Fruit fly (Drosophila melanogaster) whole organism, prepupa: ENCODE data around the gene Ptpmeg.

ENCODE experiments used
- CG10631 ChIP-seq: fragments of 200-800 bp; sonication (Bioruptor generic); optimal IDR thresholded peaks from 2 replicates; lab custom pipeline; 2016; ENCODE audit warnings: missing biosample characterization, missing genetic modification characterization
- CG10669 ChIP-seq: fragments of 200-800 bp; sonication (Bioruptor generic); optimal IDR thresholded peaks from 3 replicates; lab custom pipeline; 2018; ENCODE audit warnings: missing biosample characterization, mild to moderate bottlenecking, missing genetic modification characterization, moderate library complexity
- CG11294 ChIP-seq: fragments of 200-800 bp; sonication (Bioruptor generic); IDR thresholded peaks from 2 replicates; pipeline ENCODE4 v1.3.6; 2022; ENCODE audit warnings: missing biosample characterization, missing genetic modification characterization
- CG11762 ChIP-seq: fragments of 200-800 bp; sonication (Bioruptor generic); optimal IDR thresholded peaks from 3 replicates; lab custom pipeline; 2016; ENCODE audit warnings: missing biosample characterization, missing genetic modification characterization; ENCODE audit not compliant: insufficient read depth
- CG15336 ChIP-seq: fragments of 200-800 bp; sonication (Bioruptor generic); IDR thresholded peaks from 2 replicates; pipeline ENCODE4 v1.3.6; 2022; ENCODE audit warnings: missing biosample characterization, missing genetic modification characterization
- CG3032 ChIP-seq: fragments of 200-800 bp; optimal IDR thresholded peaks from 2 replicates; lab custom pipeline; 2019; ENCODE audit warnings: missing biosample characterization, mild to moderate bottlenecking, missing genetic modification characterization, moderate library complexity
- CG32006 ChIP-seq: fragments of 200-800 bp; sonication (Bioruptor generic); optimal IDR thresholded peaks from 3 replicates; lab custom pipeline; 2017; ENCODE audit warnings: missing biosample characterization, mild to moderate bottlenecking, missing genetic modification characterization
- CG34406 ChIP-seq: fragments of 200-800 bp; sonication (Bioruptor generic); optimal IDR thresholded peaks from 3 replicates; lab custom pipeline; 2016; ENCODE audit warnings: missing biosample characterization, missing genetic modification characterization
- CG3919 ChIP-seq: fragments of 200-800 bp; sonication (Bioruptor generic); optimal IDR thresholded peaks from 3 replicates; lab custom pipeline; 2016; ENCODE audit warnings: missing biosample characterization, missing genetic modification characterization
- CG4318 ChIP-seq: fragments of 200-800 bp; sonication (Bioruptor generic); optimal IDR thresholded peaks from 3 replicates; lab custom pipeline; 2017; ENCODE audit warnings: missing biosample characterization, mild to moderate bottlenecking, missing genetic modification characterization
- CG6163 ChIP-seq: fragments of 200-800 bp; sonication (Bioruptor generic); IDR thresholded peaks from 3 replicates; pipeline ENCODE4 v1.3.6; 2022; ENCODE audit warnings: missing biosample characterization, missing genetic modification characterization
- CG6276 ChIP-seq: fragments of 200-800 bp; sonication (Bioruptor generic); optimal IDR thresholded peaks from 2 replicates; lab custom pipeline; 2017; ENCODE audit warnings: missing biosample characterization, mild to moderate bottlenecking, missing genetic modification characterization
- CG6792 ChIP-seq: fragments of 200-800 bp; sonication (Bioruptor generic); optimal IDR thresholded peaks from 3 replicates; lab custom pipeline; 2016; ENCODE audit warnings: missing biosample characterization, missing genetic modification characterization
- CG6808 ChIP-seq: fragments of 200-800 bp; sonication (Bioruptor generic); optimal IDR thresholded peaks from 3 replicates; lab custom pipeline; 2017; ENCODE audit warnings: missing biosample characterization, missing genetic modification characterization, mild to moderate bottlenecking, moderate library complexity, missing genetic modification reagents
- CG6854 ChIP-seq: fragments of 200-800 bp; sonication (Bioruptor generic); optimal IDR thresholded peaks from 2 replicates; lab custom pipeline; 2017; ENCODE audit warnings: missing biosample characterization, mild to moderate bottlenecking, missing genetic modification characterization
- CG7368 ChIP-seq: fragments of 200-800 bp; sonication (Bioruptor generic); optimal IDR thresholded peaks from 3 replicates; lab custom pipeline; 2016; ENCODE audit warnings: missing biosample characterization, missing genetic modification characterization
- CG8319 ChIP-seq: fragments of 200-800 bp; sonication (Bioruptor generic); optimal IDR thresholded peaks from 3 replicates; lab custom pipeline; 2016; ENCODE audit warnings: missing biosample characterization, missing genetic modification characterization
- CG8632 ChIP-seq: fragments of 200-800 bp; sonication (Bioruptor generic); optimal IDR thresholded peaks from 3 replicates; lab custom pipeline; 2016; ENCODE audit warnings: missing biosample characterization, missing genetic modification characterization
- CG9139 ChIP-seq: fragments of 200-800 bp; sonication (Bioruptor generic); optimal IDR thresholded peaks from 3 replicates; lab custom pipeline; 2017; ENCODE audit warnings: missing biosample characterization, mild to moderate bottlenecking, missing genetic modification characterization
- Eip78C ChIP-seq: fragments of 200-800 bp; sonication (Bioruptor generic); peaks from one replicate; lab custom pipeline; 2016; ENCODE audit warnings: missing biosample characterization, missing genetic modification characterization
- Eip93F ChIP-seq: fragments of 200-800 bp; sonication (Bioruptor generic); optimal IDR thresholded peaks from 2 replicates; lab custom pipeline; 2016; ENCODE audit warnings: missing biosample characterization, mild to moderate bottlenecking, missing genetic modification characterization
- Ets96B ChIP-seq: fragments of 200-800 bp; optimal IDR thresholded peaks from 2 replicates; lab custom pipeline; 2019; ENCODE audit warnings: missing biosample characterization, mild to moderate bottlenecking, missing genetic modification characterization, moderate library complexity
- Hr38 ChIP-seq: sonication (Bioruptor generic); optimal IDR thresholded peaks from 2 replicates; lab custom pipeline; 2016; ENCODE audit warnings: missing biosample characterization, missing genetic modification characterization
- Hr4 ChIP-seq: fragments of 200-800 bp; sonication (Bioruptor generic); optimal IDR thresholded peaks from 3 replicates; lab custom pipeline; 2016; ENCODE audit warnings: missing biosample characterization, missing genetic modification characterization
- Met ChIP-seq: fragments of 200-800 bp; sonication (Bioruptor generic); optimal IDR thresholded peaks from 3 replicates; lab custom pipeline; 2016; ENCODE audit warnings: missing biosample characterization, missing genetic modification characterization
- Smox ChIP-seq: fragments of 200-800 bp; sonication (Bioruptor generic); optimal IDR thresholded peaks from 3 replicates; lab custom pipeline; 2016; ENCODE audit warnings: missing biosample characterization, missing genetic modification characterization
- Sox102F ChIP-seq: fragments of 200-800 bp; sonication (Bioruptor generic); optimal IDR thresholded peaks from 2 replicates; lab custom pipeline; 2016; ENCODE audit warnings: missing biosample characterization, mild to moderate bottlenecking, missing genetic modification characterization
- Sox14 ChIP-seq: fragments of 200-800 bp; sonication (Bioruptor generic); optimal IDR thresholded peaks from 3 replicates; lab custom pipeline; 2016; ENCODE audit warnings: missing biosample characterization, missing genetic modification characterization
- achi ChIP-seq: fragments of 200-800 bp; sonication (Bioruptor generic); optimal IDR thresholded peaks from 3 replicates; lab custom pipeline; 2016; ENCODE audit warnings: missing biosample characterization, missing genetic modification characterization
- acj6 ChIP-seq: fragments of 200-800 bp; sonication (Bioruptor generic); optimal IDR thresholded peaks from 3 replicates; lab custom pipeline; 2016; ENCODE audit warnings: missing biosample characterization, missing genetic modification characterization
- cyc ChIP-seq: fragments of 200-800 bp; sonication (Bioruptor generic); optimal IDR thresholded peaks from 3 replicates; lab custom pipeline; 2016; ENCODE audit warnings: missing biosample characterization, missing genetic modification characterization
- dsx ChIP-seq: fragments of 200-800 bp; optimal IDR thresholded peaks from 3 replicates; lab custom pipeline; 2019; ENCODE audit warnings: missing biosample characterization, mild to moderate bottlenecking, missing genetic modification characterization, moderate library complexity; ENCODE audit not compliant: poor library complexity, severe bottlenecking
- eg ChIP-seq: fragments of 200-800 bp; sonication (Bioruptor generic); IDR thresholded peaks from 3 replicates; pipeline ENCODE4 v1.3.6; 2022; ENCODE audit warnings: missing biosample characterization, missing genetic modification characterization
- esn ChIP-seq: fragments of 200-800 bp; sonication (Bioruptor generic); optimal IDR thresholded peaks from 2 replicates; lab custom pipeline; 2016; ENCODE audit warnings: missing biosample characterization, mild to moderate bottlenecking, missing genetic modification characterization, moderate library complexity
- fd59A ChIP-seq: fragments of 200-800 bp; sonication (Bioruptor generic); optimal IDR thresholded peaks from 2 replicates; lab custom pipeline; 2017; ENCODE audit warnings: missing biosample characterization, mild to moderate bottlenecking, missing genetic modification characterization, missing genetic modification reagents
- fd85E ChIP-seq: fragments of 200-800 bp; sonication (Bioruptor generic); optimal IDR thresholded peaks from 3 replicates; lab custom pipeline; 2016; ENCODE audit warnings: missing biosample characterization, missing genetic modification characterization
- lz ChIP-seq: fragments of 200-800 bp; sonication (Bioruptor generic); optimal IDR thresholded peaks from 3 replicates; lab custom pipeline; 2016; ENCODE audit warnings: missing biosample characterization, missing genetic modification characterization
- net ChIP-seq: fragments of 200-800 bp; sonication (Bioruptor generic); optimal IDR thresholded peaks from 3 replicates; lab custom pipeline; 2016; ENCODE audit warnings: missing biosample characterization, missing genetic modification characterization
- pdm3 ChIP-seq: fragments of 200-800 bp; sonication (Bioruptor generic); optimal IDR thresholded peaks from 3 replicates; lab custom pipeline; 2016; ENCODE audit warnings: missing biosample characterization, missing genetic modification characterization
- salr ChIP-seq, 2 experiments: fragments of 200-800 bp; sonication (Bioruptor generic); optimal IDR thresholded peaks; 3 replicates each; lab custom pipeline; 2016 to 2018; ENCODE audit warnings: missing biosample characterization in 2 of 2, missing genetic modification characterization in 2 of 2, mild to moderate bottlenecking in 1 of 2
- spab ChIP-seq: fragments of 200-800 bp; sonication (Bioruptor generic); optimal IDR thresholded peaks from 2 replicates; lab custom pipeline; 2017; ENCODE audit warnings: missing biosample characterization, mild to moderate bottlenecking, missing genetic modification characterization, missing genetic modification reagents
- ss ChIP-seq, 2 experiments: fragments of 200-800 bp; sonication (Bioruptor generic); optimal IDR thresholded peaks; 2 replicates in 1 of 2; 3 replicates in 1 of 2; lab custom pipeline; 2017 to 2018; ENCODE audit warnings: mild to moderate bottlenecking in 2 of 2, missing biosample characterization in 2 of 2, missing genetic modification characterization in 2 of 2, moderate library complexity in 1 of 2
- svp ChIP-seq: fragments of 200-800 bp; sonication (Bioruptor generic); peaks from one replicate; lab custom pipeline; 2016; ENCODE audit warnings: missing biosample characterization, missing genetic modification characterization
- topi ChIP-seq: fragments of 200-800 bp; sonication (Bioruptor generic); optimal IDR thresholded peaks from 3 replicates; lab custom pipeline; 2016; ENCODE audit warnings: missing biosample characterization, missing genetic modification characterization
- vri ChIP-seq: fragments of 200-800 bp; sonication (Bioruptor generic); optimal IDR thresholded peaks from 3 replicates; lab custom pipeline; 2016; ENCODE audit warnings: missing biosample characterization, mild to moderate bottlenecking, missing genetic modification characterization

Ptpmeg gene

DNA sequence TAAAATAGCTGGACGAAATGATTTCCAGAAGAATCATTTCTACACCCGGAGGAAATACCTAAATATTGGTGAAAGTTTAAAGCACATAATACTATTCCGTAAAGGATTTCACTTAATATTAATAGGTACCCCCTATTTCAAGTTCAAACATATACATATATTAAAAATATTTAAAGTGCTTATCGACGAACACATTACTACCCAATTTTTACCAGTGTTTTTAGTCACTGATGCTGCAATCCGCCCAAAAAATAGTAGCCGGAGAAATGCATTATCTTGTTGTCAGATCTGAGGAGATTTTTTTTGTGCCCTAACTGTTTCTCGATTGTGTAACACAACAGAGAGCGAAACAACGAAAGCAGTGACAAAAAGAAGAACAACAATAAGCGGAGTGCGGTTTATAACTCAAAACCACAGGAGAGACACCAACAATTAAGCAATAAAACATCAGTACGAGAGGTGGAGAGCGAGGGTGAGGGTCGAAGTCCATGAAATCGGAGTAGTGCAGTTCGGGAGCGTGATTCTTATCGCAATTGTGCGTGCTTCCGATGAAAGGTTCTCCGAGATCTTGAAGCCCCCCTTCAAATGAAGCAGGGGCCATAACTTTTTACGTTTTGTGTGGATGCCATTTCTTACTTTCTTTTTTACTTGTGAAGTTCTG, 53.1 kb downstream of the Ptpmeg start:
- no peak for TF ChIP-seq Sox14
- peak; percentile 23 for TF ChIP-seq Met (GFP tag; lab: Kevin White, UChicago)
- no peak for TF ChIP-seq fd85E (GFP tag; lab: Kevin White, UChicago)
- no peak for TF ChIP-seq lz (GFP tag; lab: Kevin White, UChicago)
- peak; percentile 10 to 46 for TF ChIP-seq ss (GFP tag; optimal IDR thresholded peaks at IDR 0.05; lab: Kevin White, UChicago)
- TF ChIP-seq svp: peak; percentile 67
- TF ChIP-seq CG6276 (GFP tag; lab: Kevin White, UChicago): no peak
- TF ChIP-seq CG15336 (GFP tag; lab: Robert Waterston, UW): no peak
- TF ChIP-seq pdm3 (GFP tag; lab: Kevin White, UChicago): peak; percentile 14
- peak; percentile 39 for TF ChIP-seq CG9139 (GFP tag; lab: Kevin White, UChicago)
- TF ChIP-seq cyc (GFP tag; lab: Kevin White, UChicago): peak; percentile 19
- no peak for TF ChIP-seq CG32006
- no peak for TF ChIP-seq CG4318
- TF ChIP-seq Ets96B: no peak
- peak; percentile 36 for TF ChIP-seq vri (GFP tag; lab: Kevin White, UChicago)
- TF ChIP-seq topi (GFP tag; lab: Kevin White, UChicago): peak; percentile 34
- TF ChIP-seq CG34406 (GFP tag; lab: Kevin White, UChicago): peak; percentile 10
- TF ChIP-seq CG8632 (GFP tag; lab: Kevin White, UChicago): no peak
- peak; percentile 1 for TF ChIP-seq acj6 (GFP tag; lab: Kevin White, UChicago)
- peak; percentile 39 for TF ChIP-seq CG6854 (GFP tag; lab: Kevin White, UChicago)
- TF ChIP-seq achi (GFP tag; lab: Kevin White, UChicago): no peak
- TF ChIP-seq esn (GFP tag; lab: Kevin White, UChicago): peak; percentile 36
- no peak for TF ChIP-seq salr (GFP tag; optimal IDR thresholded peaks at IDR 0.05; lab: Kevin White, UChicago)
- TF ChIP-seq Smox (GFP tag; lab: Kevin White, UChicago): peak; percentile 35
- peak; percentile 61 for TF ChIP-seq Eip78C (GFP tag; lab: Kevin White, UChicago)
- no peak for TF ChIP-seq net (GFP tag; lab: Kevin White, UChicago)
- no peak for TF ChIP-seq CG10669 (GFP tag; lab: Kevin White, UChicago)
- no peak for TF ChIP-seq eg (GFP tag; lab: Robert Waterston, UW)
- TF ChIP-seq CG3919 (GFP tag; lab: Kevin White, UChicago): no peak
- TF ChIP-seq spab (GFP tag; lab: Kevin White, UChicago): no peak
- peak; percentile 33 for TF ChIP-seq CG6808 (GFP tag; lab: Kevin White, UChicago)
- TF ChIP-seq CG10631 (GFP tag; lab: Kevin White, UChicago): no peak
- no peak for TF ChIP-seq dsx (GFP tag; lab: Kevin White, UChicago)
- no peak for TF ChIP-seq CG7368
- no peak for TF ChIP-seq CG6792 (GFP tag; lab: Kevin White, UChicago)
- TF ChIP-seq Sox102F: no peak
- no peak for TF ChIP-seq CG11762 (GFP tag; lab: Kevin White, UChicago)

DNA sequence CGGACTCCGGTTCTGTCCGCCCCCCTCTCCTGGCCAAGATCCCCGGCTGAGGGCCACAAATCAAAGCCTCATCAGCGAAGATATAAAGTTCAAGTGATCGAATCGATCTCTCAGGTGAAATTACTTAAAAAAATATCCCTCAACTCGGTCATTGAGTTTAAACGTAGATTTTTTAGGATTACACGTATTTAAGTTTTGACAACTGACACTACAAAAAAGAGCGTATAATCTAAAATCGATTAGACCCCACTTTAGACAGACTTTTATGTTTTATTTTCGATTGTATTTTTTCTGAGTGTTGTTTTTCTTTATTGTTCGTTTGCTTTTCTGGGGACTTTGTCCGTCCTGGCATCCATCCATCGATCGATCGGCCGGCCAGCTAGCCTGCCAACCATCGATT, 57.2 kb downstream of the Ptpmeg start:
- no peak for TF ChIP-seq CG8319 (GFP tag; lab: Kevin White, UChicago)
- TF ChIP-seq svp: peak; percentile 50
- TF ChIP-seq CG8632 (GFP tag; lab: Kevin White, UChicago): peak; percentile 22
- TF ChIP-seq cyc (GFP tag; lab: Kevin White, UChicago): no peak
- TF ChIP-seq Sox14: peak; percentile 18
- peak; percentile 39 for TF ChIP-seq topi (GFP tag; lab: Kevin White, UChicago)
- no peak for TF ChIP-seq CG11294 (GFP tag; lab: Robert Waterston, UW)
- peak; percentile 67 for TF ChIP-seq Eip78C (GFP tag; lab: Kevin White, UChicago)
- no peak for TF ChIP-seq Hr4 (GFP tag; lab: Kevin White, UChicago)
- peak; percentile 36 for TF ChIP-seq Met (GFP tag; lab: Kevin White, UChicago)
- TF ChIP-seq acj6 (GFP tag; lab: Kevin White, UChicago): peak; percentile 9
- no peak for TF ChIP-seq CG7368
- TF ChIP-seq CG6163 (GFP tag; lab: Robert Waterston, UW): no peak
- TF ChIP-seq esn (GFP tag; lab: Kevin White, UChicago): peak; percentile 54
- TF ChIP-seq fd59A (GFP tag; lab: Kevin White, UChicago): peak; percentile 37
- TF ChIP-seq eg (GFP tag; lab: Robert Waterston, UW): no peak
- TF ChIP-seq CG6854 (GFP tag; lab: Kevin White, UChicago): no peak
- peak; percentile 19 for TF ChIP-seq CG10631 (GFP tag; lab: Kevin White, UChicago)
- peak; percentile 55 for TF ChIP-seq CG3032
- TF ChIP-seq CG4318: no peak
- peak; percentile 6 for TF ChIP-seq lz (GFP tag; lab: Kevin White, UChicago)
- TF ChIP-seq CG9139 (GFP tag; lab: Kevin White, UChicago): no peak
- no peak for TF ChIP-seq vri (GFP tag; lab: Kevin White, UChicago)
- TF ChIP-seq Hr38: no peak
- no peak for TF ChIP-seq Eip93F (GFP tag; lab: Kevin White, UChicago)
- TF ChIP-seq CG11762 (GFP tag; lab: Kevin White, UChicago): no peak
- peak; percentile 47 for TF ChIP-seq Ets96B
- TF ChIP-seq CG6792 (GFP tag; lab: Kevin White, UChicago): peak; percentile 20
- TF ChIP-seq achi (GFP tag; lab: Kevin White, UChicago): peak; percentile 15
- peak; percentile 16 for TF ChIP-seq pdm3 (GFP tag; lab: Kevin White, UChicago)
- peak; percentile 59 for TF ChIP-seq CG6808 (GFP tag; lab: Kevin White, UChicago)
